Fruit fly (Drosophila melanogaster): ENCODE data around the gene Tlk.

Gene Tlk

dm6 chrX:3684809-3685533 lies 34.8 kb upstream of the Tlk start:
- no peak for TF ChIP-seq noc (tag; optimal IDR thresholded peaks at IDR 0.05)

- TF ChIP-seq noc (tag; optimal IDR thresholded peaks at IDR 0.05) = no peak
Measured at dm6 chrX:3685534-3685922, 34.3 kb upstream of the Tlk start.

- no peak for TF ChIP-seq noc (tag; optimal IDR thresholded peaks at IDR 0.05)
Measured at dm6 chrX:3686469-3687410, 33.1 kb upstream of the Tlk start.

dm6 chrX:3687837-3688375 lies 31.9 kb upstream of the Tlk start:
- no peak for TF ChIP-seq noc (tag; optimal IDR thresholded peaks at IDR 0.05)

- TF ChIP-seq noc (tag; optimal IDR thresholded peaks at IDR 0.05) = no peak
Measured at dm6 chrX:3688576-3688975, 31.2 kb upstream of the Tlk start.

dm6 chrX:3689079-3689478 lies 30.7 kb upstream of the Tlk start:
- TF ChIP-seq noc (tag; optimal IDR thresholded peaks at IDR 0.05) = peak; percentile 4

dm6 chrX:3690631-3691030 lies 29.2 kb upstream of the Tlk start:
- TF ChIP-seq noc (tag; optimal IDR thresholded peaks at IDR 0.05) = peak; percentile 26

dm6 chrX:3691623-3692553 lies 27.9 kb upstream of the Tlk start:
- TF ChIP-seq noc (tag; optimal IDR thresholded peaks at IDR 0.05) = peak; percentile 27

- peak; percentile 34 for TF ChIP-seq noc (tag; optimal IDR thresholded peaks at IDR 0.05)
Measured at dm6 chrX:3693989-3694769, 25.6 kb upstream of the Tlk start.

- TF ChIP-seq noc (tag; optimal IDR thresholded peaks at IDR 0.05) = no peak
Measured at dm6 chrX:3694770-3695145, 25.0 kb upstream of the Tlk start.

dm6 chrX:3695151-3695988 lies 24.4 kb upstream of the Tlk start:
- peak; percentile 71 for TF ChIP-seq noc (tag; optimal IDR thresholded peaks at IDR 0.05)

- no peak for TF ChIP-seq noc (tag; optimal IDR thresholded peaks at IDR 0.05)
Measured at dm6 chrX:3696540-3697206, 23.1 kb upstream of the Tlk start.

- no peak for TF ChIP-seq noc (tag; optimal IDR thresholded peaks at IDR 0.05)
Measured at dm6 chrX:3704204-3704660, 15.6 kb upstream of the Tlk start.

All from whole organism, larva.